Worm (Caenorhabditis elegans) whole organism, L2 larva: ENCODE results near the gene rme-4.

Experiments
- C34F6.9 ChIP-seq: fragments of 150-350 bp; optimal IDR thresholded peaks from 2 replicates; lab custom pipeline; 2014; ENCODE audit warnings: missing biosample characterization, missing genetic modification characterization
- F13H6.1 ChIP-seq: sonication (generic microtip); optimal IDR thresholded peaks from 2 replicates; lab custom pipeline; 2016; ENCODE audit warnings: missing genetic modification characterization, missing compliant biosample characterization
- Y55F3AM.14 ChIP-seq: fragments of 200-800 bp; sonication (Bioruptor generic); optimal IDR thresholded peaks from 2 replicates; lab custom pipeline; 2018; ENCODE audit warnings: mild to moderate bottlenecking, missing genetic modification characterization, missing compliant biosample characterization
- alr-1 ChIP-seq: fragments of 150-350 bp; optimal IDR thresholded peaks from 2 replicates; lab custom pipeline; 2014; ENCODE audit warnings: missing biosample characterization, missing genetic modification characterization
- ama-1 ChIP-seq: fragments of 150-350 bp; optimal IDR thresholded peaks from 2 replicates; lab custom pipeline; 2018; ENCODE audit warnings: inconsistent platforms
- blmp-1 ChIP-seq: sonication (generic microtip); optimal IDR thresholded peaks from 2 replicates; lab custom pipeline; 2017; ENCODE audit warnings: missing genetic modification characterization, mild to moderate bottlenecking, missing compliant biosample characterization, antibody characterized with exemption, moderate library complexity; ENCODE audit not compliant: insufficient read depth
- ceh-82 ChIP-seq: fragments of 150-350 bp; optimal IDR thresholded peaks from 2 replicates; lab custom pipeline; 2014; ENCODE audit warnings: missing biosample characterization, missing genetic modification characterization
- crh-2 ChIP-seq: sonication (generic microtip); optimal IDR thresholded peaks from 2 replicates; lab custom pipeline; 2017; ENCODE audit warnings: missing biosample characterization, missing genetic modification characterization
- elt-1 ChIP-seq: fragments of 150-350 bp; optimal IDR thresholded peaks from 2 replicates; lab custom pipeline; 2014; ENCODE audit warnings: missing biosample characterization, missing genetic modification characterization
- elt-3 ChIP-seq: sonication (generic microtip); optimal IDR thresholded peaks from 2 replicates; lab custom pipeline; 2017; ENCODE audit warnings: missing biosample characterization, missing genetic modification characterization
- fos-1 ChIP-seq: fragments of 150-350 bp; optimal IDR thresholded peaks from 2 replicates; lab custom pipeline; 2014; ENCODE audit warnings: missing biosample characterization, missing genetic modification characterization
- gmeb-1 ChIP-seq: fragments of 150-350 bp; optimal IDR thresholded peaks from 2 replicates; lab custom pipeline; 2014; ENCODE audit warnings: missing biosample characterization, missing genetic modification characterization
- lin-11 ChIP-seq: fragments of 150-350 bp; sonication (generic microtip); optimal IDR thresholded peaks from 2 replicates; lab custom pipeline; 2014; ENCODE audit warnings: missing biosample characterization, missing genetic modification characterization, inconsistent platforms, mixed read lengths
- lin-13 ChIP-seq: fragments of 150-350 bp; optimal IDR thresholded peaks from 2 replicates; lab custom pipeline; 2014; ENCODE audit warnings: missing biosample characterization, missing genetic modification reagents, missing genetic modification characterization
- lin-39 ChIP-seq: fragments of 150-350 bp; optimal IDR thresholded peaks from 2 replicates; lab custom pipeline; 2014; ENCODE audit warnings: missing biosample characterization, missing genetic modification reagents, missing genetic modification characterization
- lsy-2 ChIP-seq, 2 experiments: fragments of 150-350 bp in 1 of 2; sonication (generic microtip) in 1 of 2; optimal IDR thresholded peaks; 2 replicates each; lab custom pipeline; 2014 to 2017; ENCODE audit warnings: missing biosample characterization in 2 of 2, missing genetic modification characterization in 2 of 2
- mab-5 ChIP-seq: fragments of 150-350 bp; optimal IDR thresholded peaks from 2 replicates; lab custom pipeline; 2014; ENCODE audit warnings: missing biosample characterization, missing genetic modification characterization
- mbf-1 ChIP-seq: sonication (generic microtip); optimal IDR thresholded peaks from 2 replicates; lab custom pipeline; 2017; ENCODE audit warnings: missing biosample characterization, missing genetic modification characterization
- nhr-12 ChIP-seq: fragments of 150-350 bp; optimal IDR thresholded peaks from 2 replicates; lab custom pipeline; 2014; ENCODE audit warnings: missing biosample characterization, missing genetic modification characterization
- nhr-129 ChIP-seq: fragments of 150-350 bp; optimal IDR thresholded peaks from 2 replicates; lab custom pipeline; 2014; ENCODE audit warnings: missing biosample characterization, missing genetic modification characterization
- nhr-21 ChIP-seq: fragments of 150-350 bp; optimal IDR thresholded peaks from 2 replicates; lab custom pipeline; 2014; ENCODE audit warnings: missing biosample characterization, missing genetic modification characterization
- nhr-23 ChIP-seq: fragments of 150-350 bp; optimal IDR thresholded peaks from 2 replicates; lab custom pipeline; 2014; ENCODE audit warnings: missing biosample characterization, missing genetic modification reagents, missing genetic modification characterization
- nhr-237 ChIP-seq: fragments of 150-350 bp; optimal IDR thresholded peaks from 2 replicates; lab custom pipeline; 2014; ENCODE audit warnings: missing biosample characterization, missing genetic modification characterization
- nhr-25 ChIP-seq: fragments of 150-350 bp; sonication (generic microtip); optimal IDR thresholded peaks from 3 replicates; lab custom pipeline; 2014; ENCODE audit warnings: missing biosample characterization, missing genetic modification characterization
- peb-1 ChIP-seq: fragments of 150-350 bp; optimal IDR thresholded peaks from 2 replicates; lab custom pipeline; 2014; ENCODE audit warnings: missing biosample characterization, missing genetic modification characterization
- sem-4 ChIP-seq: fragments of 150-350 bp; optimal IDR thresholded peaks from 2 replicates; lab custom pipeline; 2014; ENCODE audit warnings: missing biosample characterization, missing genetic modification reagents, missing genetic modification characterization
- skn-1 ChIP-seq: sonication (generic microtip); optimal IDR thresholded peaks from 2 replicates; lab custom pipeline; 2017; ENCODE audit warnings: missing biosample characterization, missing genetic modification characterization
- sma-3 ChIP-seq: sonication (generic microtip); optimal IDR thresholded peaks from 2 replicates; lab custom pipeline; 2016; ENCODE audit warnings: missing genetic modification reagents, missing genetic modification characterization, missing compliant biosample characterization
- sma-9 ChIP-seq, 2 experiments: fragments of 150-350 bp in 1 of 2; sonication (generic microtip) in 1 of 2; optimal IDR thresholded peaks; 2 replicates each; lab custom pipeline; 2014 to 2016; ENCODE audit warnings: missing genetic modification characterization in 2 of 2, mild to moderate bottlenecking in 1 of 2, missing biosample characterization in 1 of 2, missing compliant biosample characterization in 1 of 2, missing genetic modification reagents in 1 of 2, moderate library complexity in 1 of 2
- unc-39 ChIP-seq: fragments of 150-350 bp; optimal IDR thresholded peaks from 2 replicates; lab custom pipeline; 2014; ENCODE audit warnings: missing biosample characterization, missing genetic modification characterization
- unc-55 ChIP-seq: fragments of 150-350 bp; sonication (generic microtip); optimal IDR thresholded peaks from 3 replicates; lab custom pipeline; 2014; ENCODE audit warnings: missing biosample characterization, missing genetic modification reagents, missing genetic modification characterization
- ztf-1 ChIP-seq: fragments of 200-800 bp; sonication (Bioruptor generic); conservative IDR thresholded peaks from 2 replicates; pipeline ENCODE4 v1.3.6; 2022; ENCODE audit warnings: missing genetic modification characterization, missing compliant biosample characterization
- ztf-4 ChIP-seq: fragments of 150-350 bp; optimal IDR thresholded peaks from 2 replicates; lab custom pipeline; 2014; ENCODE audit warnings: missing biosample characterization, missing genetic modification characterization

The rme-4 gene

ce11 chrX:10396509-10397292 is 17.1 kb upstream of the rme-4 start, which contains the start of gene pkn-1:
pkn-1 (plus strand) TSS chrX:10397242.
- TF ChIP-seq ceh-82, result no peak
- no peak for TF ChIP-seq ama-1
- no peak for TF ChIP-seq nhr-23 (tag; lab: Kevin White, UChicago)
- TF ChIP-seq mab-5 (tag; lab: Kevin White, UChicago), result peak; percentile 25
- TF ChIP-seq, all 48 proteins: peak for 1

- peak; percentile 47 for TF ChIP-seq peb-1
- peak; percentile 36 for TF ChIP-seq nhr-129 (tag; lab: Kevin White, UChicago)
- peak; percentile 1 for TF ChIP-seq gmeb-1 (tag; lab: Kevin White, UChicago)
- peak; percentile 10 for TF ChIP-seq sma-9 (GFP tag; optimal IDR thresholded peaks at IDR 0.05; lab: Kevin White, UChicago)
- TF ChIP-seq sma-9 (tag; optimal IDR thresholded peaks at IDR 0.05; lab: Kevin White, UChicago), result no peak
- TF ChIP-seq nhr-237 (tag; lab: Kevin White, UChicago), result no peak
- TF ChIP-seq F13H6.1 (tag; lab: Kevin White, UChicago), result peak; percentile 6
These were observed 16.0 kb upstream of the rme-4 start for ce11 chrX:10395668-10396067.

ce11 chrX:10395177-10395576 is 15.5 kb upstream of the rme-4 start:
- TF ChIP-seq sem-4 (tag; lab: Kevin White, UChicago) (no peak), elt-3 (no peak), ama-1 (no peak), crh-2 (peak; percentile 30), C34F6.9 (tag; lab: Kevin White, UChicago) (no peak), unc-55 (GFP tag; lab: Kevin White, UChicago) (no peak), fos-1 (tag; lab: Kevin White, UChicago) (peak; percentile 42), lin-13 (GFP tag; lab: Kevin White, UChicago) (no peak), elt-1 (tag; lab: Kevin White, UChicago) (no peak), sma-9 (GFP tag; optimal IDR thresholded peaks at IDR 0.05; lab: Kevin White, UChicago) (peak; percentile 46), sma-9 (tag; optimal IDR thresholded peaks at IDR 0.05; lab: Kevin White, UChicago) (no peak)

- no peak for TF ChIP-seq skn-1 (tag; lab: Kevin White, UChicago)
- TF ChIP-seq nhr-23 (tag; lab: Kevin White, UChicago), result no peak
- TF ChIP-seq nhr-129 (tag; lab: Kevin White, UChicago), result peak; percentile 71
- no peak for TF ChIP-seq lin-39
- peak; percentile 49 for TF ChIP-seq fos-1 (tag; lab: Kevin White, UChicago)
- peak; percentile 31 for TF ChIP-seq mab-5 (tag; lab: Kevin White, UChicago)
- TF ChIP-seq C34F6.9 (tag; lab: Kevin White, UChicago), result peak; percentile 30
- TF ChIP-seq sma-3 (GFP tag; lab: Kevin White, UChicago), result no peak
- peak; percentile 48 for TF ChIP-seq sem-4 (tag; lab: Kevin White, UChicago)
- TF ChIP-seq sma-9 (GFP tag; optimal IDR thresholded peaks at IDR 0.05; lab: Kevin White, UChicago), result peak; percentile 65
- no peak for TF ChIP-seq sma-9 (tag; optimal IDR thresholded peaks at IDR 0.05; lab: Kevin White, UChicago)
- TF ChIP-seq F13H6.1 (tag; lab: Kevin White, UChicago), result peak; percentile 85
- TF ChIP-seq, all 48 proteins: peak for 7
These were observed 14.6 kb upstream of the rme-4 start for ce11 chrX:10394238-10394637.

ce11 chrX:10393362-10393761 is 13.7 kb upstream of the rme-4 start:
- no peak for TF ChIP-seq unc-39
- TF ChIP-seq mbf-1, result no peak

ce11 chrX:10392792-10393191 is 13.1 kb upstream of the rme-4 start:
- TF ChIP-seq ztf-4 (tag; lab: Kevin White, UChicago) (no peak), nhr-25 (tag; lab: Kevin White, UChicago) (no peak), ztf-1 (no peak), alr-1 (tag; lab: Kevin White, UChicago) (no peak), F13H6.1 (tag; lab: Kevin White, UChicago) (no peak), crh-2 (no peak), C34F6.9 (tag; lab: Kevin White, UChicago) (no peak), blmp-1 (no peak), lin-39 (no peak), nhr-12 (tag; lab: Kevin White, UChicago) (no peak), sma-9 (GFP tag; optimal IDR thresholded peaks at IDR 0.05; lab: Kevin White, UChicago) (no peak), sma-9 (tag; optimal IDR thresholded peaks at IDR 0.05; lab: Kevin White, UChicago) (no peak), lsy-2 (tag; optimal IDR thresholded peaks at IDR 0.05; lab: Kevin White, UChicago) (no peak), Y55F3AM.14 (GFP tag; lab: Kevin White, UChicago) (no peak), nhr-21 (tag; lab: Kevin White, UChicago) (no peak), mab-5 (tag; lab: Kevin White, UChicago) (no peak), mbf-1 (no peak), unc-39 (no peak), fos-1 (tag; lab: Kevin White, UChicago) (no peak), lin-11 (tag; lab: Kevin White, UChicago) (no peak), sem-4 (tag; lab: Kevin White, UChicago) (no peak)
